Worm (Caenorhabditis elegans): ENCODE results near the gene Y81G3A.4.

DNA sequence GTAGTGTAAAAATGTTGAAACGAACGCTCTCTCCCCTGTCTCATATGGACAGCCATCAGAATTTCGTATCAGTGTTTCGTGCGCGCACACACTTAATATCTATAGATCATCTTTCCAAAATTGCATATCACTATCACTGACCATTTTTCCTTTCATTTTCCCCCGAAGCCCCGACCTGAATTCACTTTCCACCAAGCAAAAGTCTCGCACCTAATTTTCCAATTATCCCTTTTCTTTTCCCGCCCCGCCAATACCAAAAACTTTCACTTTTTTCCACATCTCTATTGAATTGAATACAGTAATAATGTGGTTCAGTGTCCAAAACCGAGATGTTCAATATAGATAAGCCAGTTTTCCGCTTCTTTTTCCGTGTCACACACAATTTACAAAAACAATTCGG is 37.8 kb upstream of the Y81G3A.4 start:
- TF ChIP-seq R02D3.7 (tag; optimal IDR thresholded peaks at IDR 0.05) = no peak
- no peak for TF ChIP-seq skn-1 (tag; optimal IDR thresholded peaks at IDR 0.05)
- no peak for TF ChIP-seq nhr-77 (tag; optimal IDR thresholded peaks at IDR 0.05)
- no peak for TF ChIP-seq ceh-82 (tag; optimal IDR thresholded peaks at IDR 0.05)
- no peak for TF ChIP-seq jun-1 (tag; optimal IDR thresholded peaks at IDR 0.05)
- TF ChIP-seq nhr-67 (tag; optimal IDR thresholded peaks at IDR 0.05) = no peak
- TF ChIP-seq ZK546.5 (tag; optimal IDR thresholded peaks at IDR 0.05) = no peak
- no peak for TF ChIP-seq zag-1 (tag; optimal IDR thresholded peaks at IDR 0.05)
- TF ChIP-seq pqm-1 (tag; optimal IDR thresholded peaks at IDR 0.05) = no peak
- no peak for TF ChIP-seq ama-1 (optimal IDR thresholded peaks at IDR 0.05)
- TF ChIP-seq elt-2 (tag; optimal IDR thresholded peaks at IDR 0.05) = no peak
